Worm (Caenorhabditis elegans) whole organism, early embryonic: ENCODE measurements around the gene Y17G7B.8.

Experiments used
- B0310.2 ChIP-seq: sonication (generic microtip); optimal IDR thresholded peaks from 2 replicates; lab custom pipeline; 2016; ENCODE audit warnings: mild to moderate bottlenecking, missing genetic modification characterization, missing compliant biosample characterization
- F13C5.2 ChIP-seq: sonication (generic microtip); optimal IDR thresholded peaks from 2 replicates; lab custom pipeline; 2017; ENCODE audit warnings: mild to moderate bottlenecking, missing genetic modification characterization, inconsistent platforms, missing compliant biosample characterization
- aly-1 ChIP-seq: sonication (generic microtip); optimal IDR thresholded peaks from 2 replicates; lab custom pipeline; 2016; ENCODE audit warnings: missing genetic modification characterization, missing compliant biosample characterization
- ama-1 ChIP-seq: fragments of 150-350 bp; optimal IDR thresholded peaks from 2 replicates; lab custom pipeline; 2014
- ceh-13 ChIP-seq: fragments of 200-800 bp; sonication (Bioruptor generic); optimal IDR thresholded peaks from 2 replicates; lab custom pipeline; 2018; ENCODE audit warnings: mild to moderate bottlenecking, missing genetic modification characterization, missing compliant biosample characterization
- ets-7 ChIP-seq: sonication (generic microtip); optimal IDR thresholded peaks from 2 replicates; lab custom pipeline; 2016; ENCODE audit warnings: missing genotype, missing genetic modification characterization, missing compliant biosample characterization
- hmbx-1 ChIP-seq: sonication (generic microtip); optimal IDR thresholded peaks from 2 replicates; lab custom pipeline; 2016; ENCODE audit warnings: mild to moderate bottlenecking, missing genetic modification characterization, missing compliant biosample characterization
- hnd-1 ChIP-seq: sonication (generic microtip); optimal IDR thresholded peaks from 2 replicates; lab custom pipeline; 2016; ENCODE audit warnings: missing genetic modification characterization, missing compliant biosample characterization
- pes-1 ChIP-seq: fragments of 200-800 bp; sonication (Bioruptor generic); IDR thresholded peaks from 2 replicates; pipeline ENCODE4 v1.3.6; 2022; ENCODE audit warnings: missing genetic modification reagents, missing genetic modification characterization, missing compliant biosample characterization
- scrt-1 ChIP-seq: fragments of 200-800 bp; sonication (Bioruptor generic); IDR thresholded peaks from 2 replicates; pipeline ENCODE4 v1.3.6; 2022; ENCODE audit warnings: missing genetic modification characterization, missing compliant biosample characterization
- tbx-11 ChIP-seq: fragments of 200-800 bp; sonication (Bioruptor generic); IDR thresholded peaks from 2 replicates; pipeline ENCODE4 v1.3.6; 2022; ENCODE audit warnings: missing genetic modification characterization, missing compliant biosample characterization
- tbx-37 ChIP-seq: fragments of 200-800 bp; sonication (Bioruptor generic); conservative IDR thresholded peaks from 2 replicates; pipeline ENCODE4 v1.3.6; 2022; ENCODE audit warnings: missing genetic modification reagents, missing genetic modification characterization, missing compliant biosample characterization
- tra-4 ChIP-seq: sonication (generic microtip); optimal IDR thresholded peaks from 2 replicates; lab custom pipeline; 2017; ENCODE audit warnings: missing genetic modification characterization, missing compliant biosample characterization

- no peak for TF ChIP-seq tbx-37 (GFP tag; lab: Robert Waterston, UW)
- TF ChIP-seq ama-1, result no peak
- no peak for TF ChIP-seq hnd-1 (tag; lab: Kevin White, UChicago)
- no peak for TF ChIP-seq aly-1 (tag; lab: Kevin White, UChicago)
- TF ChIP-seq scrt-1 (GFP tag; lab: Robert Waterston, UW), result no peak
- no peak for TF ChIP-seq hmbx-1 (tag; lab: Kevin White, UChicago)
- TF ChIP-seq pes-1 (GFP tag; lab: Robert Waterston, UW), result no peak
- TF ChIP-seq tbx-11 (GFP tag; lab: Robert Waterston, UW), result no peak
- TF ChIP-seq tra-4 (tag; lab: Kevin White, UChicago), result no peak
- TF ChIP-seq ets-7 (tag; lab: Kevin White, UChicago), result no peak
- peak; percentile 23 for TF ChIP-seq F13C5.2
- TF ChIP-seq ceh-13, result no peak
- TF ChIP-seq B0310.2 (tag; lab: Kevin White, UChicago), result no peak
These were observed 12.6 kb upstream of the Y17G7B.8 start for ce11 chrII:12040167-12040566.
